Worm (Caenorhabditis elegans) whole organism, late embryonic: ENCODE results near the gene grd-1.

Experiments
- C08G9.2 ChIP-seq: sonication (generic microtip); optimal IDR thresholded peaks from 2 replicates; lab custom pipeline; 2016; ENCODE audit warnings: mild to moderate bottlenecking, missing genetic modification characterization, moderate library complexity, missing compliant biosample characterization
- C38D4.7 ChIP-seq: fragments of 200-800 bp; sonication (Bioruptor generic); optimal IDR thresholded peaks from 2 replicates; lab custom pipeline; 2018; ENCODE audit warnings: mild to moderate bottlenecking, missing genetic modification characterization, moderate library complexity, missing compliant biosample characterization
- F13H6.1 ChIP-seq: sonication (generic microtip); optimal IDR thresholded peaks from 2 replicates; lab custom pipeline; 2016; ENCODE audit warnings: missing genetic modification characterization, missing compliant biosample characterization
- K02D7.2 ChIP-seq: sonication (generic microtip); optimal IDR thresholded peaks from 2 replicates; lab custom pipeline; 2017; ENCODE audit warnings: mild to moderate bottlenecking, missing genetic modification characterization, missing compliant biosample characterization
- K09A11.1 ChIP-seq: sonication (generic microtip); optimal IDR thresholded peaks from 2 replicates; lab custom pipeline; 2017; ENCODE audit warnings: antibody characterized with exemption, mild to moderate bottlenecking, missing genetic modification characterization, missing compliant biosample characterization; ENCODE audit not compliant: insufficient read depth
- Y22D7AL.16 ChIP-seq: sonication (generic microtip); optimal IDR thresholded peaks from 2 replicates; lab custom pipeline; 2016; ENCODE audit warnings: missing genetic modification characterization, missing compliant biosample characterization
- ahr-1 ChIP-seq: sonication (generic microtip); optimal IDR thresholded peaks from 2 replicates; lab custom pipeline; 2016; ENCODE audit warnings: missing genetic modification characterization, missing compliant biosample characterization
- ama-1 ChIP-seq: fragments of 150-350 bp; optimal IDR thresholded peaks from 2 replicates; lab custom pipeline; 2014
- ceh-14 ChIP-seq: sonication (generic microtip); optimal IDR thresholded peaks from 2 replicates; lab custom pipeline; 2016; ENCODE audit warnings: missing genotype, missing genetic modification characterization, missing compliant biosample characterization
- ceh-2 ChIP-seq: sonication (generic microtip); optimal IDR thresholded peaks from 2 replicates; lab custom pipeline; 2016; ENCODE audit warnings: missing genotype, missing genetic modification characterization, missing compliant biosample characterization
- ceh-22 ChIP-seq: sonication (generic microtip); optimal IDR thresholded peaks from 2 replicates; lab custom pipeline; 2017; ENCODE audit warnings: missing biosample characterization, missing genetic modification characterization
- ceh-24 ChIP-seq: sonication (generic microtip); optimal IDR thresholded peaks from 2 replicates; lab custom pipeline; 2016; ENCODE audit warnings: mild to moderate bottlenecking, missing genetic modification characterization, missing compliant biosample characterization
- ceh-30 ChIP-seq: fragments of 150-350 bp; optimal IDR thresholded peaks from 2 replicates; lab custom pipeline; 2014; ENCODE audit warnings: missing biosample characterization, missing genetic modification characterization
- ceh-31 ChIP-seq: sonication (generic microtip); optimal IDR thresholded peaks from 2 replicates; lab custom pipeline; 2016; ENCODE audit warnings: missing genetic modification characterization, missing compliant biosample characterization
- ceh-34 ChIP-seq: sonication (generic microtip); optimal IDR thresholded peaks from 2 replicates; lab custom pipeline; 2016; ENCODE audit warnings: mild to moderate bottlenecking, missing genetic modification characterization, missing compliant biosample characterization
- ceh-45 ChIP-seq: fragments of 200-800 bp; sonication (Bioruptor generic); IDR thresholded peaks from 2 replicates; pipeline ENCODE4 v1.3.6; 2022; ENCODE audit warnings: missing genetic modification reagents, missing genetic modification characterization, missing compliant biosample characterization
- ceh-6 ChIP-seq: fragments of 200-800 bp; sonication (Bioruptor generic); optimal IDR thresholded peaks from 2 replicates; lab custom pipeline; 2018; ENCODE audit warnings: mild to moderate bottlenecking, missing genetic modification characterization, missing compliant biosample characterization
- ceh-9 ChIP-seq: sonication (generic microtip); optimal IDR thresholded peaks from 2 replicates; lab custom pipeline; 2016; ENCODE audit warnings: mild to moderate bottlenecking, missing genetic modification characterization, inconsistent platforms, missing compliant biosample characterization
- che-1 ChIP-seq: sonication (generic microtip); optimal IDR thresholded peaks from 2 replicates; lab custom pipeline; 2016; ENCODE audit warnings: mild to moderate bottlenecking, missing genetic modification characterization, missing compliant biosample characterization
- dmd-4 ChIP-seq: sonication (generic microtip); optimal IDR thresholded peaks from 2 replicates; lab custom pipeline; 2016; ENCODE audit warnings: borderline replicate concordance, missing genetic modification characterization, missing compliant biosample characterization
- dve-1 ChIP-seq: sonication (generic microtip); optimal IDR thresholded peaks from 2 replicates; lab custom pipeline; 2017; ENCODE audit warnings: antibody characterized with exemption, mild to moderate bottlenecking, missing genetic modification characterization, missing compliant biosample characterization
- elt-2 ChIP-seq: sonication (generic microtip); optimal IDR thresholded peaks from 2 replicates; lab custom pipeline; 2016; ENCODE audit warnings: missing genetic modification reagents, missing genetic modification characterization, missing compliant biosample characterization
- elt-4 ChIP-seq: sonication (generic microtip); optimal IDR thresholded peaks from 2 replicates; lab custom pipeline; 2016; ENCODE audit warnings: missing genetic modification characterization, missing compliant biosample characterization
- eyg-1 ChIP-seq: sonication (generic microtip); optimal IDR thresholded peaks from 2 replicates; lab custom pipeline; 2016; ENCODE audit warnings: missing genotype, missing genetic modification characterization, missing compliant biosample characterization
- fax-1 ChIP-seq: sonication (generic microtip); optimal IDR thresholded peaks from 2 replicates; lab custom pipeline; 2016; ENCODE audit warnings: missing genotype, missing genetic modification characterization, missing compliant biosample characterization
- hlh-13 ChIP-seq: fragments of 200-800 bp; sonication (Bioruptor generic); optimal IDR thresholded peaks from 2 replicates; lab custom pipeline; 2018; ENCODE audit warnings: mild to moderate bottlenecking, missing genetic modification characterization, missing compliant biosample characterization
- hlh-15 ChIP-seq: sonication (generic microtip); optimal IDR thresholded peaks from 2 replicates; lab custom pipeline; 2016; ENCODE audit warnings: missing genetic modification characterization, missing compliant biosample characterization
- hlh-30 ChIP-seq: sonication (generic microtip); optimal IDR thresholded peaks from 2 replicates; lab custom pipeline; 2017; ENCODE audit warnings: antibody characterized with exemption, missing genetic modification characterization, missing compliant biosample characterization; ENCODE audit not compliant: insufficient read depth
- hlh-8 ChIP-seq: sonication (generic microtip); optimal IDR thresholded peaks from 2 replicates; lab custom pipeline; 2016; ENCODE audit warnings: missing genotype, missing genetic modification characterization, missing compliant biosample characterization
- lim-6 ChIP-seq: sonication (generic microtip); optimal IDR thresholded peaks from 2 replicates; lab custom pipeline; 2016; ENCODE audit warnings: missing genetic modification characterization, missing compliant biosample characterization
- mec-3 ChIP-seq: sonication (generic microtip); optimal IDR thresholded peaks from 2 replicates; lab custom pipeline; 2016; ENCODE audit warnings: borderline replicate concordance, missing genetic modification characterization, missing compliant biosample characterization
- nfya-1 ChIP-seq: sonication (generic microtip); optimal IDR thresholded peaks from 2 replicates; lab custom pipeline; 2017; ENCODE audit warnings: missing genetic modification characterization, mild to moderate bottlenecking, missing compliant biosample characterization, antibody characterized with exemption, moderate library complexity
- nhr-232 ChIP-seq: sonication (generic microtip); optimal IDR thresholded peaks from 2 replicates; lab custom pipeline; 2016; ENCODE audit warnings: missing genetic modification characterization, missing compliant biosample characterization
- npax-4 ChIP-seq: sonication (generic microtip); optimal IDR thresholded peaks from 2 replicates; lab custom pipeline; 2016; ENCODE audit warnings: missing genetic modification characterization, missing compliant biosample characterization
- odd-2 ChIP-seq: sonication (generic microtip); optimal IDR thresholded peaks from 2 replicates; lab custom pipeline; 2017; ENCODE audit warnings: antibody characterized with exemption, mild to moderate bottlenecking, missing genetic modification characterization, missing compliant biosample characterization
- pag-3 ChIP-seq: sonication (generic microtip); optimal IDR thresholded peaks from 2 replicates; lab custom pipeline; 2016; ENCODE audit warnings: missing compliant biosample characterization, missing genetic modification characterization, borderline replicate concordance
- pat-9 ChIP-seq: fragments of 200-800 bp; sonication (Bioruptor generic); optimal IDR thresholded peaks from 2 replicates; lab custom pipeline; 2018; ENCODE audit warnings: mild to moderate bottlenecking, missing genetic modification characterization, moderate library complexity, missing compliant biosample characterization
- pha-2 ChIP-seq: sonication (generic microtip); optimal IDR thresholded peaks from 2 replicates; lab custom pipeline; 2017; ENCODE audit warnings: mild to moderate bottlenecking, missing genetic modification characterization, missing compliant biosample characterization
- pqm-1 ChIP-seq: sonication (generic microtip); optimal IDR thresholded peaks from 2 replicates; lab custom pipeline; 2016; ENCODE audit warnings: missing genetic modification characterization, missing compliant biosample characterization
- ref-2 ChIP-seq: sonication (generic microtip); optimal IDR thresholded peaks from 2 replicates; lab custom pipeline; 2016; ENCODE audit warnings: missing genetic modification characterization, missing compliant biosample characterization
- rnt-1 ChIP-seq: sonication (generic microtip); optimal IDR thresholded peaks from 2 replicates; lab custom pipeline; 2016; ENCODE audit warnings: missing genetic modification characterization, missing compliant biosample characterization
- sdc-2 ChIP-seq: sonication (generic microtip); optimal IDR thresholded peaks from 2 replicates; lab custom pipeline; 2016; ENCODE audit warnings: missing genotype, missing genetic modification characterization, missing compliant biosample characterization
- syd-9 ChIP-seq: sonication (generic microtip); optimal IDR thresholded peaks from 2 replicates; lab custom pipeline; 2016; ENCODE audit warnings: mild to moderate bottlenecking, missing genetic modification characterization, moderate library complexity, missing compliant biosample characterization
- tbx-2 ChIP-seq: sonication (generic microtip); optimal IDR thresholded peaks from 2 replicates; lab custom pipeline; 2016; ENCODE audit warnings: missing genetic modification characterization, missing compliant biosample characterization
- tbx-7 ChIP-seq: sonication (generic microtip); optimal IDR thresholded peaks from 2 replicates; lab custom pipeline; 2016; ENCODE audit warnings: missing genotype, missing genetic modification characterization, missing compliant biosample characterization
- ttx-3 ChIP-seq: sonication (generic microtip); optimal IDR thresholded peaks from 2 replicates; lab custom pipeline; 2016; ENCODE audit warnings: missing genetic modification reagents, missing genetic modification characterization, missing compliant biosample characterization
- unc-3 ChIP-seq, 2 experiments: fragments of 200-800 bp in 1 of 2; sonication (Bioruptor generic) in 1 of 2; sonication (generic microtip) in 1 of 2; conservative IDR thresholded peaks in 1 of 2; optimal IDR thresholded peaks in 1 of 2; 2 replicates each; pipeline versions ENCODE4 v1.3.6 to Lab custom; 2016 to 2022; ENCODE audit warnings: missing compliant biosample characterization in 2 of 2, missing genetic modification characterization in 2 of 2, missing genetic modification reagents in 1 of 2
- unc-42 ChIP-seq: sonication (generic microtip); optimal IDR thresholded peaks from 2 replicates; lab custom pipeline; 2016; ENCODE audit warnings: missing genotype, missing genetic modification characterization, missing compliant biosample characterization
- unc-55 ChIP-seq: sonication (generic microtip); optimal IDR thresholded peaks from 2 replicates; lab custom pipeline; 2017; ENCODE audit warnings: missing biosample characterization, missing genetic modification reagents, missing genetic modification characterization
- unc-86 ChIP-seq: sonication (generic microtip); optimal IDR thresholded peaks from 2 replicates; lab custom pipeline; 2016; ENCODE audit warnings: missing genetic modification characterization, missing compliant biosample characterization
- zip-5 ChIP-seq: sonication (generic microtip); optimal IDR thresholded peaks from 2 replicates; lab custom pipeline; 2016; ENCODE audit warnings: missing genetic modification characterization, missing compliant biosample characterization
- ztf-16 ChIP-seq: sonication (generic microtip); optimal IDR thresholded peaks from 2 replicates; lab custom pipeline; 2017; ENCODE audit warnings: missing genetic modification characterization, missing compliant biosample characterization

Gene grd-1

ce11 chrX:11095480-11095879, 13.8 kb upstream of the grd-1 start:
- TF ChIP-seq ceh-24 (tag; lab: Kevin White, UChicago) (no peak), sdc-2 (tag; lab: Kevin White, UChicago) (peak; percentile 97), C38D4.7 (GFP tag; lab: Kevin White, UChicago) (peak; percentile 66), zip-5 (tag; lab: Kevin White, UChicago) (no peak), ceh-30 (tag; lab: Kevin White, UChicago) (no peak), ref-2 (tag; lab: Kevin White, UChicago) (peak; percentile 84), hlh-30 (tag; lab: Kevin White, UChicago) (peak; percentile 20), pqm-1 (tag; lab: Kevin White, UChicago) (peak; percentile 47), pag-3 (no peak), ceh-45 (GFP tag; lab: Robert Waterston, UW) (peak; percentile 63; the same call in 1 of the 2 replicates), tbx-7 (peak; percentile 8), ceh-34 (peak; percentile 75), ceh-22 (no peak), nhr-232 (tag; lab: Kevin White, UChicago) (peak; percentile 71), ceh-2 (tag; lab: Kevin White, UChicago) (peak; percentile 68), npax-4 (tag; lab: Kevin White, UChicago) (peak; percentile 26), elt-2 (tag; lab: Kevin White, UChicago) (peak; percentile 83), ztf-16 (tag; lab: Kevin White, UChicago) (peak; percentile 66), ahr-1 (tag; lab: Kevin White, UChicago) (peak; percentile 29), ceh-9 (tag; lab: Kevin White, UChicago) (no peak), eyg-1 (tag; lab: Kevin White, UChicago) (peak; percentile 66), unc-86 (tag; lab: Kevin White, UChicago) (peak; percentile 74), odd-2 (tag; lab: Kevin White, UChicago) (no peak), pha-2 (tag; lab: Kevin White, UChicago) (peak; percentile 65), elt-4 (peak; percentile 67), K02D7.2 (tag; lab: Kevin White, UChicago) (peak; percentile 35), K09A11.1 (peak; percentile 34), hlh-8 (peak; percentile 62), unc-42 (tag; lab: Kevin White, UChicago) (peak; percentile 68), tbx-2 (peak; percentile 80), lim-6 (peak; percentile 62), unc-3 (GFP tag; conservative IDR thresholded peaks at IDR 0.05; lab: Robert Waterston, UW) (peak; percentile 77), unc-3 (tag; optimal IDR thresholded peaks at IDR 0.05; lab: Kevin White, UChicago) (peak; percentile 55), che-1 (tag; lab: Kevin White, UChicago) (peak; percentile 78), hlh-15 (no peak), nfya-1 (peak; percentile 73), dve-1 (peak; percentile 65), dmd-4 (tag; lab: Kevin White, UChicago) (peak; percentile 61), C08G9.2 (tag; lab: Kevin White, UChicago) (peak; percentile 64), hlh-13 (GFP tag; lab: Kevin White, UChicago) (peak; percentile 34), ttx-3 (peak; percentile 73), unc-55 (GFP tag; lab: Kevin White, UChicago) (no peak), rnt-1 (tag; lab: Kevin White, UChicago) (peak; percentile 78), fax-1 (tag; lab: Kevin White, UChicago) (peak; percentile 56), pat-9 (tag; lab: Kevin White, UChicago) (peak; percentile 71), F13H6.1 (tag; lab: Kevin White, UChicago) (peak; percentile 59), ama-1 (lab: Kevin White, UChicago) (no peak), syd-9 (tag; lab: Kevin White, UChicago) (peak; percentile 59), Y22D7AL.16 (tag; lab: Kevin White, UChicago) (peak; percentile 19), ceh-6 (peak; percentile 77), mec-3 (tag; lab: Kevin White, UChicago) (peak; percentile 40), ceh-31 (tag; lab: Kevin White, UChicago) (peak; percentile 78), ceh-14 (tag; lab: Kevin White, UChicago) (peak; percentile 37)
